Worm (Caenorhabditis elegans) whole organism, L4 larva: ENCODE measurements around the gene nspb-4.

Experiments used
- ceh-28 ChIP-seq: fragments of 150-350 bp; optimal IDR thresholded peaks from 2 replicates; lab custom pipeline; 2014; ENCODE audit warnings: missing biosample characterization, missing genetic modification reagents, missing genetic modification characterization
- dve-1 ChIP-seq: sonication (generic microtip); optimal IDR thresholded peaks from 2 replicates; lab custom pipeline; 2017; ENCODE audit warnings: antibody characterized with exemption, mild to moderate bottlenecking, missing genetic modification characterization, missing compliant biosample characterization; ENCODE audit not compliant: insufficient read depth
- lin-1 ChIP-seq: fragments of 200-800 bp; sonication (Bioruptor generic); IDR thresholded peaks from 2 replicates; pipeline ENCODE4 v1.3.6; 2022; ENCODE audit warnings: missing genetic modification reagents, missing genetic modification characterization, missing compliant biosample characterization
- madf-9 ChIP-seq: fragments of 200-800 bp; sonication (Bioruptor generic); conservative IDR thresholded peaks from 2 replicates; pipeline ENCODE4 v1.3.6; 2022; ENCODE audit warnings: missing genetic modification reagents, missing genetic modification characterization, missing compliant biosample characterization
- nhr-11 ChIP-seq: fragments of 150-350 bp; optimal IDR thresholded peaks from 2 replicates; lab custom pipeline; 2014; ENCODE audit warnings: missing biosample characterization, missing genetic modification characterization
- nhr-42 ChIP-seq: fragments of 200-800 bp; sonication (Bioruptor generic); IDR thresholded peaks from 2 replicates; pipeline ENCODE4 v1.3.6; 2022; ENCODE audit warnings: missing genetic modification characterization, missing compliant biosample characterization
- pha-4 ChIP-seq, 2 experiments: fragments of 150-350 bp in 1 of 2; fragments of 200-800 bp in 1 of 2; sonication (Bioruptor generic) in 1 of 2; IDR thresholded peaks in 1 of 2; optimal IDR thresholded peaks in 1 of 2; 2 replicates each; pipeline versions ENCODE4 v1.3.6 to Lab custom; 2014 to 2022; ENCODE audit warnings: missing genetic modification characterization in 2 of 2, missing genetic modification reagents in 2 of 2, missing biosample characterization in 1 of 2, missing compliant biosample characterization in 1 of 2
- unc-39 ChIP-seq: sonication (generic microtip); optimal IDR thresholded peaks from 2 replicates; lab custom pipeline; 2017; ENCODE audit warnings: missing biosample characterization, missing genetic modification characterization

DNA sequence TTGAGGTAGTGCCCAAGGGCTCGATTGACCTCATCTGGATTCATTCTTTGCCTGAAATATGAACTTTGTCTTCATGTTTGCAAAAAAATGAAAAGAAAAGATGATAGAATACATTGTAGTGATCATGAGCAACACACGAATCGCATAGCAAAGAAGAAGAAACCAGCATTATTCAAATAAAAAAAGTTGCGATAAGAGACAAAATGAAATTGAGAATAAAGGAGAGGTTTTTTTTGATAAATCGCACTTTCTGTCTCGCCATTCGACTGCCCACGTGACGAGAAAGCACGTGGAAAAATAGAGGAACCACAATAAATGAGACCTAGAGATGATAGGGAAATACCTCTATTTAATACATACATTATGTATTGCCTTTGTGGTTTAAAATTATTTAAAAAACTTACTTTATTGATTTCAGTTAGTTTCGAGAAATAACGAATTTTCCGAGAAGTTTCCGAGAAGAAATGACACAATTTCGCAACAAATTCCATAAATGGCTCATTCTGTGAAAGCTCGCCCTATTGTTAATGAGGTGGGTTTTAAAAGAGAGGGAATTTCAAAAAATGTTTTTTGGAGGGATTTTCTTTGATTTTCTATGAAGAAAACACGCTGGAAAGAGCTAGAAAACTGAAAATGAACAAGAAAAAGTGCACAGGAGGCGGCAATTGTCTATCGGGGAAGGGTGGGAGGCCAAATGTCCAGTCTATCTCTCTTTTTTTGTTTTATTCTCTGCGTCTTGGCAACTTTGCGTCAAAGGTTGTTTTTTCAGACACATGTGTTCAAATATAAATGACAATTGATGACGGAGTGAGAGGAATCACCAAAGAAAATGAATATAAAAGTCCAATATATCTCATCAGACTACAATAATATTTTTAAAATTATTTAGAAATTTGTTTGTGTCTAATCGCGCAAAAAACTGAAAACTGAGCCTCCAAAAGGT lies 42.4 kb upstream of the nspb-4 start, which contains the start of gene paqr-1:
- TF ChIP-seq dve-1 (peak; percentile 56), ceh-28 (tag; lab: Kevin White, UChicago) (no peak), pha-4 (GFP tag; IDR thresholded peaks at IDR 0.05; lab: Robert Waterston, UW) (no peak), pha-4 (tag; optimal IDR thresholded peaks at IDR 0.05; lab: Kevin White, UChicago) (no peak), nhr-11 (no peak), nhr-42 (no peak), madf-9 (GFP tag; lab: Robert Waterston, UW) (no peak), unc-39 (no peak), lin-1 (no peak)
